Worm (Caenorhabditis elegans): ENCODE results near the gene B0336.12.
A peak's percentile ranks its signal among the peaks of the same experiment; 100 is the strongest.

B0336.12 gene

DNA sequence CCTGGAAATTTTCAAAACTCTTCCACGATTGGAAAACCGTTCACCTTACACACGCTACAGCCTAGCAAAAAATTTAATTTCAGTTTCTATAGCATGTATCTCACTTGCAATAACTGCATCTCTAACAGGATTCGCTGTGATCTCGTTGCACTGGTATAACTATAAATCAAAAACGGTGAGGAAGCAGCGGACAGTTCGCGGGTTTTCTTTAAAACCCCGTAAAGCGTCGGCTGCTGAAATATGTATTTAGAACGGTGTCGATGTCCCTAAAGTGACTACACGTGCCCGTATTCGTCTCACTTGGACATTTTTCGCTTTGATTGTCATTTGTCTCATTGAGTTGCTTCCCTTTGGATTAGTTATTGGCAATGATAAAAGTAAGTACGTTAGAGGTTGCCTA, 24.4 kb upstream of the B0336.12 start:
- TF ChIP-seq ceh-82 (tag; optimal IDR thresholded peaks at IDR 0.05): no peak
- no peak for TF ChIP-seq ztf-11 (tag; optimal IDR thresholded peaks at IDR 0.05)

DNA sequence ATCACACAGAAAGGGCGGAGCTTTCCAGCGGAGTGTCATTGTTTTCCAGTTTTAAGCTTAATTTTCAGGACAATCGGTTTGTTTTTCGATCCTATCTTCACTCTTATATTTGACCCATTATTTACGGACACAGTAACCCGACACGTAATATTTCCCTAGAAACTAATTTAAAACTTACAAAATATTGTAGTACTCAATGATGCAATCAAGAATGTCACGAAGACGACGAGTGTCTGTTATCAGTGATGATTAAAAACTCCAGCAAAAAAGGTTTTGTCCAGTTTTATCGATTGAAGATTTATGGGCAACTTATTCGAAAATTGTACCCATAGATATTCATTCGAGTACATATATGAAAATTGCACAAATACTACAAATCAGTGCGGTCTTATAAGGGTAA, 23.0 kb upstream of the B0336.12 start, which contains the start of gene B0244.17:
B0244.17 (plus strand) TSS at position 301 of the 400 bp plus-strand sequence.
- TF ChIP-seq nhr-77 (tag; optimal IDR thresholded peaks at IDR 0.05) (no peak), fos-1 (tag; optimal IDR thresholded peaks at IDR 0.05) (peak; percentile 73)

DNA sequence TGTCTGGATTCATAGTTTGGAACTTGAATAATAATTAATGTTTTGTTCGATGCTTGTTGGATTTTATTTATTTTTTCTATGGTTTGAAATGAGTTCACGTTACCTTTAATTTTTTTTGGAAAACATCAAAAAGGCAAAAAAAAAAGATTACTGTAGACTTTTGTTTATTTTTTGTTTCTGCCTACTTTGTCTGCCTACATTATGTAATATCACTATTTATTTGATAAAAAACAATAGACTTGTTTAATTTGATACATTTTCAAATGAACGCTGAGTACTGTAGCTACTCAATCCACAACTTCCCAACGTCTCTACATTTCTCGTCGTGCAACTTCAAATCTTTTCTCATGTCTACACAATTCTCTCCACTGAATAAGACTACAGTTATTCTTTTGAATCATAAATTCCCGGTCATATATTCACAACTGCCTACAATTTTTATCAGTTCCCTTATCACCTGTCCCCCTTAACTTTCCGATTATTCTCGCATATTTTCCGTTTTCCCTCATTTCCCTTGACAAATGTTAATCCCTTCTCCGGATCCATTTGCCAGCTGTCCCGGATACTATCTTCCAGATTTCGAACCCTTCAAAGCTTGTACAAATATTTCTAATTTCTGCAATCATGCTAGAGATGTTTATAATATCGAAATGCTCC, 21.2 kb upstream of the B0336.12 start, which contains the start of the genes B0244.9 and B0244.7:
B0244.9 (minus strand) TSS at position 51 of the 657 bp plus-strand sequence.
B0244.7 (plus strand) TSS at position 522 of the 657 bp plus-strand sequence.
- TF ChIP-seq zag-1 (tag; optimal IDR thresholded peaks at IDR 0.05) (no peak), mab-5 (tag; optimal IDR thresholded peaks at IDR 0.05) (no peak), fos-1 (tag; optimal IDR thresholded peaks at IDR 0.05) (peak; percentile 83)

ce11 chrIII:5730041-5730440, 20.1 kb upstream of the B0336.12 start:
- TF ChIP-seq sma-9 (GFP tag; optimal IDR thresholded peaks at IDR 0.05) (no peak), sma-9 (tag; optimal IDR thresholded peaks at IDR 0.05) (no peak), dmd-4 (tag; optimal IDR thresholded peaks at IDR 0.05) (no peak), ZK546.5 (tag; optimal IDR thresholded peaks at IDR 0.05) (no peak)

ce11 chrIII:5729367-5729766, 19.4 kb upstream of the B0336.12 start:
- TF ChIP-seq C34F6.9 (tag; optimal IDR thresholded peaks at IDR 0.05) (no peak), mab-5 (tag; optimal IDR thresholded peaks at IDR 0.05) (no peak), nhr-10 (tag; optimal IDR thresholded peaks at IDR 0.05) (no peak), snpc-4 (tag; optimal IDR thresholded peaks at IDR 0.05) (no peak), gmeb-1 (tag; optimal IDR thresholded peaks at IDR 0.05) (no peak), nhr-6 (tag; optimal IDR thresholded peaks at IDR 0.05) (no peak), nhr-237 (tag; optimal IDR thresholded peaks at IDR 0.05) (no peak), R02D3.7 (tag; optimal IDR thresholded peaks at IDR 0.05) (no peak), unc-62 (GFP tag; optimal IDR thresholded peaks at IDR 0.05) (no peak), lsy-2 (tag; optimal IDR thresholded peaks at IDR 0.05) (no peak), unc-55 (GFP tag; optimal IDR thresholded peaks at IDR 0.05) (no peak), fos-1 (tag; optimal IDR thresholded peaks at IDR 0.05) (no peak), lin-11 (tag; optimal IDR thresholded peaks at IDR 0.05) (no peak), skn-1 (tag; optimal IDR thresholded peaks at IDR 0.05) (no peak)

- TF ChIP-seq fos-1 (tag; optimal IDR thresholded peaks at IDR 0.05): no peak
- TF ChIP-seq nhr-23 (tag; optimal IDR thresholded peaks at IDR 0.05): no peak
- no peak for TF ChIP-seq nhr-129 (tag; optimal IDR thresholded peaks at IDR 0.05)
These were observed 17.9 kb upstream of the B0336.12 start, which contains the start of gene egg-1 for ce11 chrIII:5727827-5728226. egg-1 (plus strand) TSS chrIII:5728180.

ce11 chrIII:5722550-5722949, 12.6 kb upstream of the B0336.12 start, which contains the start of gene wrm-1:
wrm-1 (plus strand) TSS chrIII:5722850.
- no peak for TF ChIP-seq unc-62 (GFP tag; optimal IDR thresholded peaks at IDR 0.05)
- TF ChIP-seq blmp-1 (tag; optimal IDR thresholded peaks at IDR 0.05; ENCODE audit: insufficient read depth): no peak
- TF ChIP-seq nhr-10 (tag; optimal IDR thresholded peaks at IDR 0.05): no peak
- no peak for TF ChIP-seq lin-11 (tag; optimal IDR thresholded peaks at IDR 0.05)
- TF ChIP-seq R02D3.7 (tag; optimal IDR thresholded peaks at IDR 0.05): no peak
- no peak for TF ChIP-seq dmd-4 (tag; optimal IDR thresholded peaks at IDR 0.05)
- no peak for TF ChIP-seq mab-5 (tag; optimal IDR thresholded peaks at IDR 0.05)
- no peak for TF ChIP-seq nhr-23 (tag; optimal IDR thresholded peaks at IDR 0.05)
- TF ChIP-seq nhr-129 (tag; optimal IDR thresholded peaks at IDR 0.05): no peak

DNA sequence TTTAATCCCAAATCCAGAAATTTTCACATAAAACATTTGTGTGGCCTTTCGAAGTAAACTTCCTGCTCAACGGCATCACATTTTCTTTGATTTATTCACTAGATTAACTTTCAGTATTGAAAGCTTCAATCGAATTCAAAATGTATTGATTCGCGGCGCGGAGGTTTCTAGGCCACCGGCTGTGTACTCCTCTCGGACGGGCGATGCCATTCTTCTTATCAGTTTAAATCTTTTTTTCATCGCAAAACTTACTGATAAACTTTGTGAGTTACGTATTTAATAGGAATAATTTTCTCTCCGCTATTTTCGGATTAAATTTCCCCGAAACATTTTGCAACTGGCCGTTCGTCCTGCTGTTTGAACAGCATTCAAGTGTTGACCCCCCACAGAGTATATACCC, 11.9 kb upstream of the B0336.12 start:
- TF ChIP-seq nhr-129 (tag; optimal IDR thresholded peaks at IDR 0.05) (peak; percentile 15), ama-1 (optimal IDR thresholded peaks at IDR 0.05) (no peak), mbf-1 (tag; optimal IDR thresholded peaks at IDR 0.05) (no peak), lin-13 (GFP tag; optimal IDR thresholded peaks at IDR 0.05) (peak; percentile 52), R02D3.7 (tag; optimal IDR thresholded peaks at IDR 0.05) (peak; percentile 17), egl-27 (tag; optimal IDR thresholded peaks at IDR 0.05) (no peak), blmp-1 (tag; optimal IDR thresholded peaks at IDR 0.05; ENCODE audit: insufficient read depth) (peak; percentile 28), Y55F3AM.14 (GFP tag; optimal IDR thresholded peaks at IDR 0.05) (no peak), nhr-6 (tag; optimal IDR thresholded peaks at IDR 0.05) (no peak), unc-55 (GFP tag; optimal IDR thresholded peaks at IDR 0.05) (peak; percentile 61), fos-1 (tag; optimal IDR thresholded peaks at IDR 0.05) (peak; percentile 87), ceh-82 (tag; optimal IDR thresholded peaks at IDR 0.05) (no peak), skn-1 (tag; optimal IDR thresholded peaks at IDR 0.05) (peak; percentile 18), lin-11 (tag; optimal IDR thresholded peaks at IDR 0.05) (peak; percentile 27), dmd-4 (tag; optimal IDR thresholded peaks at IDR 0.05) (no peak), alr-1 (tag; optimal IDR thresholded peaks at IDR 0.05) (no peak), F13H6.1 (tag; optimal IDR thresholded peaks at IDR 0.05) (peak; percentile 71), sma-9 (GFP tag; optimal IDR thresholded peaks at IDR 0.05) (peak; percentile 93), sma-9 (tag; optimal IDR thresholded peaks at IDR 0.05) (no peak), nhr-10 (tag; optimal IDR thresholded peaks at IDR 0.05) (no peak), gmeb-1 (tag; optimal IDR thresholded peaks at IDR 0.05) (peak; percentile 90), nhr-77 (tag; optimal IDR thresholded peaks at IDR 0.05) (no peak), sem-4 (tag; optimal IDR thresholded peaks at IDR 0.05) (peak; percentile 74), C34F6.9 (tag; optimal IDR thresholded peaks at IDR 0.05) (peak; percentile 68), sma-3 (GFP tag; optimal IDR thresholded peaks at IDR 0.05) (peak; percentile 84), crh-2 (tag; optimal IDR thresholded peaks at IDR 0.05) (peak; percentile 66)

Data from whole organism, L2 larva.